Worm (Caenorhabditis elegans) whole organism, early embryonic: Measurements from ENCODE around the gene gpd-4.

ENCODE experiments used
- B0310.2 ChIP-seq: sonication (generic microtip); optimal IDR thresholded peaks from 2 replicates; lab custom pipeline; 2016; ENCODE audit warnings: mild to moderate bottlenecking, missing genetic modification characterization, missing compliant biosample characterization
- F13C5.2 ChIP-seq: sonication (generic microtip); optimal IDR thresholded peaks from 2 replicates; lab custom pipeline; 2017; ENCODE audit warnings: mild to moderate bottlenecking, missing genetic modification characterization, inconsistent platforms, missing compliant biosample characterization
- aly-1 ChIP-seq: sonication (generic microtip); optimal IDR thresholded peaks from 2 replicates; lab custom pipeline; 2016; ENCODE audit warnings: missing genetic modification characterization, missing compliant biosample characterization
- ama-1 ChIP-seq: fragments of 150-350 bp; optimal IDR thresholded peaks from 2 replicates; lab custom pipeline; 2014
- ceh-13 ChIP-seq: fragments of 200-800 bp; sonication (Bioruptor generic); optimal IDR thresholded peaks from 2 replicates; lab custom pipeline; 2018; ENCODE audit warnings: mild to moderate bottlenecking, missing genetic modification characterization, missing compliant biosample characterization
- ceh-36 ChIP-seq: sonication (generic microtip); optimal IDR thresholded peaks from 2 replicates; lab custom pipeline; 2016; ENCODE audit warnings: missing genetic modification characterization, inconsistent platforms, missing compliant biosample characterization
- ets-7 ChIP-seq: sonication (generic microtip); optimal IDR thresholded peaks from 2 replicates; lab custom pipeline; 2016; ENCODE audit warnings: missing genotype, missing genetic modification characterization, missing compliant biosample characterization
- flt-1 ChIP-seq: fragments of 200-800 bp; sonication (Bioruptor generic); IDR thresholded peaks from 2 replicates; pipeline ENCODE4 v1.3.6; 2022; ENCODE audit warnings: missing genetic modification characterization, missing compliant biosample characterization
- hmbx-1 ChIP-seq: sonication (generic microtip); optimal IDR thresholded peaks from 2 replicates; lab custom pipeline; 2016; ENCODE audit warnings: mild to moderate bottlenecking, missing genetic modification characterization, missing compliant biosample characterization
- hmg-4 ChIP-seq: fragments of 200-800 bp; sonication (Bioruptor generic); optimal IDR thresholded peaks from 2 replicates; lab custom pipeline; 2018; ENCODE audit warnings: mild to moderate bottlenecking, missing genetic modification characterization, missing compliant biosample characterization
- hnd-1 ChIP-seq: sonication (generic microtip); optimal IDR thresholded peaks from 2 replicates; lab custom pipeline; 2016; ENCODE audit warnings: missing genetic modification characterization, missing compliant biosample characterization
- pes-1 ChIP-seq: fragments of 200-800 bp; sonication (Bioruptor generic); IDR thresholded peaks from 2 replicates; pipeline ENCODE4 v1.3.6; 2022; ENCODE audit warnings: missing genetic modification reagents, missing genetic modification characterization, missing compliant biosample characterization
- scrt-1 ChIP-seq: fragments of 200-800 bp; sonication (Bioruptor generic); IDR thresholded peaks from 2 replicates; pipeline ENCODE4 v1.3.6; 2022; ENCODE audit warnings: missing genetic modification characterization, missing compliant biosample characterization
- sea-1 ChIP-seq: fragments of 200-800 bp; sonication (Bioruptor generic); conservative IDR thresholded peaks from 2 replicates; pipeline ENCODE4 v1.3.6; 2022; ENCODE audit warnings: missing genetic modification characterization, missing compliant biosample characterization
- tbx-11 ChIP-seq: fragments of 200-800 bp; sonication (Bioruptor generic); IDR thresholded peaks from 2 replicates; pipeline ENCODE4 v1.3.6; 2022; ENCODE audit warnings: missing genetic modification characterization, missing compliant biosample characterization
- tbx-37 ChIP-seq: fragments of 200-800 bp; sonication (Bioruptor generic); conservative IDR thresholded peaks from 2 replicates; pipeline ENCODE4 v1.3.6; 2022; ENCODE audit warnings: missing genetic modification reagents, missing genetic modification characterization, missing compliant biosample characterization
- tra-4 ChIP-seq: sonication (generic microtip); optimal IDR thresholded peaks from 2 replicates; lab custom pipeline; 2017; ENCODE audit warnings: missing genetic modification characterization, missing compliant biosample characterization

Gene gpd-4

ce11 chrII:10136771-10137170 is 34.3 kb upstream of the gpd-4 start:
- TF ChIP-seq scrt-1 (GFP tag; lab: Robert Waterston, UW), result no peak
- no peak for TF ChIP-seq ama-1 (lab: Kevin White, UChicago)
- no peak for TF ChIP-seq ets-7 (tag; lab: Kevin White, UChicago)
- no peak for TF ChIP-seq sea-1
- no peak for TF ChIP-seq hnd-1 (tag; lab: Kevin White, UChicago)

- TF ChIP-seq tbx-11 (GFP tag; lab: Robert Waterston, UW) (no peak), B0310.2 (no peak), scrt-1 (GFP tag; lab: Robert Waterston, UW) (no peak), hmg-4 (GFP tag; lab: Kevin White, UChicago) (no peak), tra-4 (tag; lab: Kevin White, UChicago) (no peak)
Observed at ce11 chrII:10137358-10137757, 33.7 kb upstream of the gpd-4 start, which contains the start of gene phg-1. Gene phg-1 (plus strand): TSS chrII:10137658.

ce11 chrII:10139177-10139640 is 31.9 kb upstream of the gpd-4 start, which contains the start of gene asah-2:
Gene asah-2 (plus strand): TSS chrII:10139590.
- TF ChIP-seq ama-1 (lab: Kevin White, UChicago), result no peak
- no peak for TF ChIP-seq ets-7 (tag; lab: Kevin White, UChicago)
- no peak for TF ChIP-seq tra-4 (tag; lab: Kevin White, UChicago)
- TF ChIP-seq aly-1 (tag; lab: Kevin White, UChicago), result no peak
- TF ChIP-seq tbx-37, result no peak
- TF ChIP-seq B0310.2, result no peak
- TF ChIP-seq ceh-13, result no peak
- no peak for TF ChIP-seq sea-1
- no peak for TF ChIP-seq flt-1
- TF ChIP-seq pes-1, result no peak
- TF ChIP-seq tbx-11 (GFP tag; lab: Robert Waterston, UW), result no peak
- no peak for TF ChIP-seq hmbx-1 (tag; lab: Kevin White, UChicago)
- TF ChIP-seq hmg-4 (GFP tag; lab: Kevin White, UChicago), result no peak
- TF ChIP-seq ceh-36 (tag; lab: Kevin White, UChicago), result no peak
- no peak for TF ChIP-seq scrt-1 (GFP tag; lab: Robert Waterston, UW)
- TF ChIP-seq F13C5.2 (tag; lab: Kevin White, UChicago), result no peak
- TF ChIP-seq hnd-1 (tag; lab: Kevin White, UChicago), result no peak

DNA sequence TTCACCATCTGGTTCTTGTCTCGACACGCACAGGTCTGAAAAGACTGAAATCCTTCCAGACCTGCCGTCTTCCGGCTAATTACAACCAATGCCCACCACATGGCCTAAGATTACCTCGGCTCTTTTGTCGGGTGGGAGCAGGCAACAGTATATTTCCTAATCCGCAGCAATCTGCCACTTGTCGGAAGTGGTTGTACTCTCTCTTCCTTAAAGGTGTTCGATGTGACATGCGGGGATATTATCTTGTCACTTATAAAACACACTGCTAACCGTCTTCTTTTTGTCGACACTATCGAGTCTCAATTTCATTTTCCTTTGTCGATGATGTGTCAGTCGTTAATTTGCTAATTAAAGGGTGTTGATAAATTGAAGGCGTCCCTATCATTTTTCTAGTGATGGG is 27.0 kb upstream of the gpd-4 start, which contains the start of gene F27E5.3:
Gene F27E5.3 (minus strand): TSS at position 101 of the 400 bp plus-strand sequence.
- TF ChIP-seq aly-1 (tag; lab: Kevin White, UChicago), result no peak

- TF ChIP-seq ama-1 (lab: Kevin White, UChicago), result no peak
- TF ChIP-seq flt-1, result no peak
- no peak for TF ChIP-seq scrt-1 (GFP tag; lab: Robert Waterston, UW)
- TF ChIP-seq ceh-13, result no peak
- TF ChIP-seq ets-7 (tag; lab: Kevin White, UChicago), result no peak
- TF ChIP-seq hmg-4 (GFP tag; lab: Kevin White, UChicago), result no peak
- no peak for TF ChIP-seq tbx-11 (GFP tag; lab: Robert Waterston, UW)
- no peak for TF ChIP-seq hmbx-1 (tag; lab: Kevin White, UChicago)
- TF ChIP-seq ceh-36 (tag; lab: Kevin White, UChicago), result no peak
- no peak for TF ChIP-seq hnd-1 (tag; lab: Kevin White, UChicago)
- TF ChIP-seq aly-1 (tag; lab: Kevin White, UChicago), result no peak
- TF ChIP-seq tbx-37, result no peak
- TF ChIP-seq sea-1, result no peak
- no peak for TF ChIP-seq B0310.2
- no peak for TF ChIP-seq pes-1
Observed at ce11 chrII:10146488-10146887, 24.6 kb upstream of the gpd-4 start, which contains the start of gene pax-3. Gene pax-3 (plus strand): TSS chrII:10146570.

- TF ChIP-seq ceh-13, result no peak
- no peak for TF ChIP-seq hmbx-1 (tag; lab: Kevin White, UChicago)
- TF ChIP-seq hnd-1 (tag; lab: Kevin White, UChicago), result no peak
- TF ChIP-seq pes-1, result no peak
- TF ChIP-seq ets-7 (tag; lab: Kevin White, UChicago), result no peak
- no peak for TF ChIP-seq tbx-11 (GFP tag; lab: Robert Waterston, UW)
- no peak for TF ChIP-seq aly-1 (tag; lab: Kevin White, UChicago)
- TF ChIP-seq ama-1 (lab: Kevin White, UChicago), result no peak
- TF ChIP-seq sea-1, result no peak
- no peak for TF ChIP-seq tra-4 (tag; lab: Kevin White, UChicago)
- TF ChIP-seq hmg-4 (GFP tag; lab: Kevin White, UChicago), result no peak
- TF ChIP-seq scrt-1 (GFP tag; lab: Robert Waterston, UW), result no peak
- no peak for TF ChIP-seq F13C5.2 (tag; lab: Kevin White, UChicago)
- no peak for TF ChIP-seq flt-1
- no peak for TF ChIP-seq ceh-36 (tag; lab: Kevin White, UChicago)
- TF ChIP-seq tbx-37, result no peak
- TF ChIP-seq B0310.2, result no peak
Observed at ce11 chrII:10147502-10147901, 23.6 kb upstream of the gpd-4 start.

DNA sequence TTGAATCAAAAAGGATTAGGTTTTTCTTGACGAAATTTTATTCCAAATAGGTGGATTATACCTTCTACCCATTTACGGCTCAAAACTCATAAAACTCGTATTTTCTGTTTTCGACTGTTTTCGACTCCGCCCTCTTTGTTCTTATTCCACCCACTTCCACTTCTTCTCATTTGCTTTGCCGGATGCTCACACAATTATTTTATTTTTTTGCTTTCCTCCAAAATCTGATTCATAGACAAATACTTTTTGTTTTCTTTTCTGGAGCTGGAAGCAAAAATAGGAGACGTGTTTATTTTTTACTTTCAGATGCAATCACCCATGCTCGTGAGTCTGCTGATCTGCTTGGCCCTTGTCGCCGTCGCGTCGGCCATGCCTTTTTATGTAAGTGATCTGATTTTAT is 16.0 kb upstream of the gpd-4 start, which contains the start of gene nlp-63:
Gene nlp-63 (plus strand): TSS at position 301 of the 400 bp plus-strand sequence.
- no peak for TF ChIP-seq tra-4 (tag; lab: Kevin White, UChicago)
- TF ChIP-seq pes-1, result no peak
- TF ChIP-seq ceh-36 (tag; lab: Kevin White, UChicago), result no peak
- no peak for TF ChIP-seq tbx-11 (GFP tag; lab: Robert Waterston, UW)
- TF ChIP-seq tbx-37, result no peak
- TF ChIP-seq ets-7 (tag; lab: Kevin White, UChicago), result no peak
- no peak for TF ChIP-seq ama-1 (lab: Kevin White, UChicago)
- TF ChIP-seq scrt-1 (GFP tag; lab: Robert Waterston, UW), result no peak
- TF ChIP-seq F13C5.2 (tag; lab: Kevin White, UChicago), result no peak
- TF ChIP-seq hmbx-1 (tag; lab: Kevin White, UChicago), result no peak

ce11 chrII:10162785-10163184 is 8.3 kb upstream of the gpd-4 start:
- TF ChIP-seq tbx-11 (GFP tag; lab: Robert Waterston, UW) (peak; percentile 50; the same call in 1 of the 2 replicates), scrt-1 (GFP tag; lab: Robert Waterston, UW) (no peak), ceh-13 (no peak)
